Worm (Caenorhabditis elegans) whole organism, late embryonic: Measurements from ENCODE around the gene T24H10.1.

ENCODE experiments used
- C08G9.2 ChIP-seq: sonication (generic microtip); optimal IDR thresholded peaks from 2 replicates; lab custom pipeline; 2016; ENCODE audit warnings: mild to moderate bottlenecking, missing genetic modification characterization, moderate library complexity, missing compliant biosample characterization
- F13H6.1 ChIP-seq: sonication (generic microtip); optimal IDR thresholded peaks from 2 replicates; lab custom pipeline; 2016; ENCODE audit warnings: missing genetic modification characterization, missing compliant biosample characterization
- K02D7.2 ChIP-seq: sonication (generic microtip); optimal IDR thresholded peaks from 2 replicates; lab custom pipeline; 2017; ENCODE audit warnings: mild to moderate bottlenecking, missing genetic modification characterization, missing compliant biosample characterization
- ahr-1 ChIP-seq: sonication (generic microtip); optimal IDR thresholded peaks from 2 replicates; lab custom pipeline; 2016; ENCODE audit warnings: missing genetic modification characterization, missing compliant biosample characterization
- ceh-18 ChIP-seq: sonication (generic microtip); optimal IDR thresholded peaks from 2 replicates; lab custom pipeline; 2016; ENCODE audit warnings: missing genetic modification characterization, missing compliant biosample characterization
- ceh-2 ChIP-seq: sonication (generic microtip); optimal IDR thresholded peaks from 2 replicates; lab custom pipeline; 2016; ENCODE audit warnings: missing genotype, missing genetic modification characterization, missing compliant biosample characterization
- ceh-22 ChIP-seq: sonication (generic microtip); optimal IDR thresholded peaks from 2 replicates; lab custom pipeline; 2017; ENCODE audit warnings: missing biosample characterization, missing genetic modification characterization
- ceh-31 ChIP-seq: sonication (generic microtip); optimal IDR thresholded peaks from 2 replicates; lab custom pipeline; 2016; ENCODE audit warnings: missing genetic modification characterization, missing compliant biosample characterization
- ceh-34 ChIP-seq: sonication (generic microtip); optimal IDR thresholded peaks from 2 replicates; lab custom pipeline; 2016; ENCODE audit warnings: mild to moderate bottlenecking, missing genetic modification characterization, missing compliant biosample characterization
- ceh-48 ChIP-seq: sonication (generic microtip); optimal IDR thresholded peaks from 2 replicates; lab custom pipeline; 2016; ENCODE audit warnings: missing genetic modification characterization, inconsistent platforms, missing compliant biosample characterization
- dmd-4 ChIP-seq: sonication (generic microtip); optimal IDR thresholded peaks from 2 replicates; lab custom pipeline; 2016; ENCODE audit warnings: borderline replicate concordance, missing genetic modification characterization, missing compliant biosample characterization
- dve-1 ChIP-seq: sonication (generic microtip); optimal IDR thresholded peaks from 2 replicates; lab custom pipeline; 2017; ENCODE audit warnings: antibody characterized with exemption, mild to moderate bottlenecking, missing genetic modification characterization, missing compliant biosample characterization
- elt-4 ChIP-seq: sonication (generic microtip); optimal IDR thresholded peaks from 2 replicates; lab custom pipeline; 2016; ENCODE audit warnings: missing genetic modification characterization, missing compliant biosample characterization
- hlh-15 ChIP-seq: sonication (generic microtip); optimal IDR thresholded peaks from 2 replicates; lab custom pipeline; 2016; ENCODE audit warnings: missing genetic modification characterization, missing compliant biosample characterization
- hlh-6 ChIP-seq: sonication (generic microtip); optimal IDR thresholded peaks from 2 replicates; lab custom pipeline; 2016; ENCODE audit warnings: missing genotype, missing genetic modification characterization, missing compliant biosample characterization
- hlh-8 ChIP-seq: sonication (generic microtip); optimal IDR thresholded peaks from 2 replicates; lab custom pipeline; 2016; ENCODE audit warnings: missing genotype, missing genetic modification characterization, missing compliant biosample characterization
- lin-11 ChIP-seq: fragments of 200-800 bp; sonication (Bioruptor generic); optimal IDR thresholded peaks from 2 replicates; lab custom pipeline; 2018; ENCODE audit warnings: mild to moderate bottlenecking, missing genetic modification characterization, missing compliant biosample characterization
- madf-2 ChIP-seq: sonication (generic microtip); optimal IDR thresholded peaks from 2 replicates; lab custom pipeline; 2017; ENCODE audit warnings: missing genetic modification characterization, missing compliant biosample characterization
- mec-3 ChIP-seq: sonication (generic microtip); optimal IDR thresholded peaks from 2 replicates; lab custom pipeline; 2016; ENCODE audit warnings: borderline replicate concordance, missing genetic modification characterization, missing compliant biosample characterization
- nhr-11 ChIP-seq: fragments of 150-350 bp; optimal IDR thresholded peaks from 2 replicates; lab custom pipeline; 2014; ENCODE audit warnings: missing biosample characterization, missing genetic modification characterization
- nhr-232 ChIP-seq: sonication (generic microtip); optimal IDR thresholded peaks from 2 replicates; lab custom pipeline; 2016; ENCODE audit warnings: missing genetic modification characterization, missing compliant biosample characterization
- odd-2 ChIP-seq: sonication (generic microtip); optimal IDR thresholded peaks from 2 replicates; lab custom pipeline; 2017; ENCODE audit warnings: antibody characterized with exemption, mild to moderate bottlenecking, missing genetic modification characterization, missing compliant biosample characterization
- pag-3 ChIP-seq: sonication (generic microtip); optimal IDR thresholded peaks from 2 replicates; lab custom pipeline; 2016; ENCODE audit warnings: missing compliant biosample characterization, missing genetic modification characterization, borderline replicate concordance
- pax-1 ChIP-seq: fragments of 150-350 bp; optimal IDR thresholded peaks from 2 replicates; lab custom pipeline; 2014; ENCODE audit warnings: missing biosample characterization, missing genetic modification characterization
- pqm-1 ChIP-seq: sonication (generic microtip); optimal IDR thresholded peaks from 2 replicates; lab custom pipeline; 2016; ENCODE audit warnings: missing genetic modification characterization, missing compliant biosample characterization
- pros-1 ChIP-seq: fragments of 150-350 bp; optimal IDR thresholded peaks from 2 replicates; lab custom pipeline; 2014; ENCODE audit warnings: missing biosample characterization, missing genetic modification reagents, missing genetic modification characterization
- ref-2 ChIP-seq: sonication (generic microtip); optimal IDR thresholded peaks from 2 replicates; lab custom pipeline; 2016; ENCODE audit warnings: missing genetic modification characterization, missing compliant biosample characterization
- sdc-2 ChIP-seq: sonication (generic microtip); optimal IDR thresholded peaks from 2 replicates; lab custom pipeline; 2016; ENCODE audit warnings: missing genotype, missing genetic modification characterization, missing compliant biosample characterization
- sox-4 ChIP-seq: sonication (generic microtip); optimal IDR thresholded peaks from 2 replicates; lab custom pipeline; 2017; ENCODE audit warnings: mild to moderate bottlenecking, missing genetic modification characterization, inconsistent platforms, missing compliant biosample characterization
- tbx-2 ChIP-seq: sonication (generic microtip); optimal IDR thresholded peaks from 2 replicates; lab custom pipeline; 2016; ENCODE audit warnings: missing genetic modification characterization, missing compliant biosample characterization
- tbx-7 ChIP-seq: sonication (generic microtip); optimal IDR thresholded peaks from 2 replicates; lab custom pipeline; 2016; ENCODE audit warnings: missing genotype, missing genetic modification characterization, missing compliant biosample characterization
- ttx-3 ChIP-seq: sonication (generic microtip); optimal IDR thresholded peaks from 2 replicates; lab custom pipeline; 2016; ENCODE audit warnings: missing genetic modification reagents, missing genetic modification characterization, missing compliant biosample characterization
- unc-42 ChIP-seq: sonication (generic microtip); optimal IDR thresholded peaks from 2 replicates; lab custom pipeline; 2016; ENCODE audit warnings: missing genotype, missing genetic modification characterization, missing compliant biosample characterization
- unc-55 ChIP-seq: sonication (generic microtip); optimal IDR thresholded peaks from 2 replicates; lab custom pipeline; 2017; ENCODE audit warnings: missing biosample characterization, missing genetic modification reagents, missing genetic modification characterization
- unc-86 ChIP-seq: sonication (generic microtip); optimal IDR thresholded peaks from 2 replicates; lab custom pipeline; 2016; ENCODE audit warnings: missing genetic modification characterization, missing compliant biosample characterization
- zip-5 ChIP-seq: sonication (generic microtip); optimal IDR thresholded peaks from 2 replicates; lab custom pipeline; 2016; ENCODE audit warnings: missing genetic modification characterization, missing compliant biosample characterization
- ztf-16 ChIP-seq: sonication (generic microtip); optimal IDR thresholded peaks from 2 replicates; lab custom pipeline; 2017; ENCODE audit warnings: missing genetic modification characterization, missing compliant biosample characterization

The T24H10.1 gene

DNA sequence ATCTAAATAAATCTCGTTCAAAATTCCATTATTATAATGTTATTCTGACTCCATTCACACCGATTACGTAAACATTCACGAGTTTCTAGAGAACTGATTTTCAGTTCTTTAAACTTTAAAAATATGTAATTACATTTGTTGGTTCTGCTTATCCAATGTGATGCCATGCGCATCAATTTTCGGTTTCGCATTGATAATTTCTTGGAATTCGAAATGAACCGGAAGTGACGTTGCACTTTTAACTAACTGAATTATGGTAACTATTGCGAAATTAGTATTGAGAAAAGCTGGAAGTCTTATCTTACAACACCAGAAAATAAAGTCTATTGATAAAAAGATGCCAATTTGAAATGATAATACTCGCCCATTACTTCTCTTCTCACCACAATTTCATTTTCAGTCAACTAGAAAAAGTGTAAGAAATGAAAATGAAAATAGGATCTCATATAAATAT is 18.6 kb downstream of the T24H10.1 start:
- TF ChIP-seq hlh-15 (tag; lab: Kevin White, UChicago) (no peak), unc-86 (tag; lab: Kevin White, UChicago) (no peak), dve-1 (tag; lab: Kevin White, UChicago) (no peak), ref-2 (tag; lab: Kevin White, UChicago) (no peak)

- TF ChIP-seq elt-4 (tag; lab: Kevin White, UChicago) (no peak), madf-2 (no peak), mec-3 (tag; lab: Kevin White, UChicago) (no peak), ceh-18 (tag; lab: Kevin White, UChicago) (no peak), dmd-4 (no peak)
- TF ChIP-seq, all 69 proteins: peak for 0
These were observed 21.2 kb downstream of the T24H10.1 start for ce11 chrII:9120329-9120728.

DNA sequence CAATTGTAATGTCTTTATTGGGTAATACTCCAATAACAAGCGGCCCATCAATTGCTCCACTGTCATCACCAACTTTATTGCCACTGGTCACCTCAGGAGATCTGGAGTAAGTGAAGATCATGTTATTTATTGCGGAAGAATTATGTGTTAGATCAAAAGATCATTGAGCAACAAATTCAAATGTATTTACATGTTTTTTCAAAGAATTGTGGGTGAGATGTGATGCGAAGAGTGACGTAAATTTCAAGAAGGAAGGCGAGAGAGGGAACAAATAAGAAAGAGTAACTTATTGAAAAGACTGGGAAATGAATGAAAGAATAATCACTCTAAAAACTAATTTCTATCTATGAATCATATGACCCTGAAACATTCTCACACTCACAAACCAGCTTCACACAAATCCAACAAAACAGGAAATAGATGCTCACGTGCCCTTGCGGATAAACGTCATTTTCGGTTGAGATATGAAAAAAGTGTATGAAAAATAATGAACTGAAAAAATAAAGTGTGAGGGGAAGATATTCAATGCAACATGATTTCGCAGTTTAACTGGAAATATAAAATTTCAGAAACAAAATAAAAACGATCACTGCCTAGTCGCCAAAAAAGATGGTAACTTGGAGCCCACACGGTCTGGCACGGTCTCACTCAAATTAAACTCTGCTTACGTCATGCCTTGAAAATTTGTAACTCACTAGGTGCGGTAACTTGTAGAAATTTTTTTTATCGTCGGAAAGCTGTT is 21.8 kb downstream of the T24H10.1 start:
- TF ChIP-seq elt-4 (tag; lab: Kevin White, UChicago), result no peak

ce11 chrII:9124353-9124752 is 25.2 kb downstream of the T24H10.1 start:
- TF ChIP-seq elt-4 (tag; lab: Kevin White, UChicago) (no peak), mec-3 (tag; lab: Kevin White, UChicago) (no peak), ceh-34 (tag; lab: Kevin White, UChicago) (no peak), tbx-7 (tag; lab: Kevin White, UChicago) (no peak), pax-1 (tag; lab: Kevin White, UChicago) (no peak), zip-5 (tag; lab: Kevin White, UChicago) (no peak), C08G9.2 (no peak), ceh-2 (no peak)

DNA sequence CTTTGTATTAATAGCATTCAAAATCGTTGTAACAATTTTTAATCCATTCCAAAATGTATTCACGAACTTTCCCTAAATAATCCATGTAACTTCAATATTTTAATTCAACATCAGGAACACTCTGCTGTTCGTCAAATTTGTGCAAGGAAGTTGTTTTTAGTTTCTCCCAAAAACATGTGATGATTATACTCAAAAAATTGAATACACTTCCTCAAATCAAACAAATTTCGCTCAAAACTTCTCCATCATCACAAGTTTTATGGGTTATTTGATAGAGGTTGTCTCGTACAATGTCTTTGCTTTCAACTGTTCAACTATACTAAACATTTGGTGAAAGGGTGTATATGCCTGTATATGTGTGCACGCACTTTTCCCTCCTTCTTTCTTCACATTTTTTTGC is 25.8 kb downstream of the T24H10.1 start:
- TF ChIP-seq sox-4 (no peak), ceh-31 (tag; lab: Kevin White, UChicago) (no peak), F13H6.1 (tag; lab: Kevin White, UChicago) (no peak), madf-2 (no peak), lin-11 (tag; lab: Kevin White, UChicago) (no peak), odd-2 (tag; lab: Kevin White, UChicago) (no peak), unc-42 (tag; lab: Kevin White, UChicago) (no peak), hlh-6 (no peak), hlh-8 (tag; lab: Kevin White, UChicago) (no peak)
- TF ChIP-seq, all 69 proteins: peak for 0

- TF ChIP-seq ceh-2 (no peak), unc-86 (tag; lab: Kevin White, UChicago) (no peak), F13H6.1 (tag; lab: Kevin White, UChicago) (no peak), pag-3 (no peak), unc-55 (no peak), ceh-48 (no peak), pqm-1 (tag; lab: Kevin White, UChicago) (no peak), nhr-11 (no peak), ttx-3 (no peak), sdc-2 (tag; lab: Kevin White, UChicago) (no peak), tbx-2 (no peak), pros-1 (no peak), ztf-16 (tag; lab: Kevin White, UChicago) (no peak), elt-4 (tag; lab: Kevin White, UChicago) (no peak), K02D7.2 (tag; lab: Kevin White, UChicago) (no peak), ceh-34 (tag; lab: Kevin White, UChicago) (no peak), ceh-22 (tag; lab: Kevin White, UChicago) (no peak), ahr-1 (no peak), nhr-232 (tag; lab: Kevin White, UChicago) (no peak), zip-5 (tag; lab: Kevin White, UChicago) (no peak)
These were observed 27.8 kb downstream of the T24H10.1 start for ce11 chrII:9126965-9127364.
